Fruit fly (Drosophila melanogaster) whole organism, embryonic: ENCODE data around the gene mAcon2.

Experiments used
- CG11696 ChIP-seq: fragments of 200-800 bp; sonication (Bioruptor generic); IDR thresholded peaks from 2 replicates; pipeline ENCODE4 v1.3.6; 2022; ENCODE audit warnings: missing biosample characterization, missing genetic modification characterization
- CG13287 ChIP-seq: fragments of 200-800 bp; sonication (Bioruptor generic); IDR thresholded peaks from 2 replicates; pipeline ENCODE4 v1.3.6; 2022; ENCODE audit warnings: missing biosample characterization, missing genetic modification characterization; ENCODE audit not compliant: partially characterized antibody
- CG14014 ChIP-seq: fragments of 200-800 bp; sonication (Bioruptor generic); IDR thresholded peaks from 2 replicates; pipeline ENCODE4 v1.3.6; 2022; ENCODE audit warnings: missing biosample characterization, missing genetic modification characterization
- CG1647 ChIP-seq: fragments of 200-800 bp; sonication (Bioruptor generic); optimal IDR thresholded peaks from 3 replicates; lab custom pipeline; 2016; ENCODE audit warnings: missing biosample characterization, missing genetic modification characterization
- CG16779 ChIP-seq: fragments of 200-800 bp; sonication (Bioruptor generic); IDR thresholded peaks from 2 replicates; pipeline ENCODE4 v1.3.6; 2022; ENCODE audit warnings: missing biosample characterization, missing genetic modification characterization
- CG16815 ChIP-seq: fragments of 200-800 bp; sonication (Bioruptor generic); optimal IDR thresholded peaks from 3 replicates; lab custom pipeline; 2017; ENCODE audit warnings: missing biosample characterization, mild to moderate bottlenecking, missing genetic modification characterization
- CG17361 ChIP-seq: fragments of 200-800 bp; sonication (Bioruptor generic); IDR thresholded peaks from 3 replicates; pipeline ENCODE4 v1.3.6; 2022; ENCODE audit warnings: missing biosample characterization, missing genetic modification characterization
- CG17912 ChIP-seq: fragments of 200-800 bp; sonication (Bioruptor generic); optimal IDR thresholded peaks from 2 replicates; lab custom pipeline; 2018; ENCODE audit warnings: missing biosample characterization, mild to moderate bottlenecking, missing genetic modification characterization
- CG1832 ChIP-seq: fragments of 200-800 bp; sonication (Bioruptor generic); optimal IDR thresholded peaks from 2 replicates; lab custom pipeline; 2017; ENCODE audit warnings: missing biosample characterization, mild to moderate bottlenecking, missing genetic modification characterization, inconsistent platforms
- CG2120 ChIP-seq: fragments of 200-800 bp; sonication (Bioruptor generic); optimal IDR thresholded peaks from 3 replicates; lab custom pipeline; 2016; ENCODE audit warnings: missing biosample characterization, missing genetic modification characterization
- CG31224 ChIP-seq: fragments of 200-800 bp; sonication (Bioruptor generic); IDR thresholded peaks from 2 replicates; pipeline ENCODE4 v1.3.6; 2022; ENCODE audit warnings: missing biosample characterization, missing genetic modification characterization
- CG3163 ChIP-seq: fragments of 200-800 bp; sonication (Bioruptor generic); optimal IDR thresholded peaks from 3 replicates; lab custom pipeline; 2016; ENCODE audit warnings: missing biosample characterization, missing genetic modification characterization
- CG6654 ChIP-seq: fragments of 200-800 bp; sonication (Bioruptor generic); optimal IDR thresholded peaks from 2 replicates; lab custom pipeline; 2017; ENCODE audit warnings: missing biosample characterization, mild to moderate bottlenecking, missing genetic modification characterization
- CG8924 ChIP-seq: fragments of 200-800 bp; optimal IDR thresholded peaks from 3 replicates; lab custom pipeline; 2019; ENCODE audit warnings: missing biosample characterization, mild to moderate bottlenecking, missing genetic modification characterization, moderate library complexity
- CG9797 ChIP-seq: fragments of 200-800 bp; sonication (Bioruptor generic); optimal IDR thresholded peaks from 3 replicates; lab custom pipeline; 2018; ENCODE audit warnings: missing biosample characterization, mild to moderate bottlenecking, missing genetic modification characterization
- D19B ChIP-seq: fragments of 200-800 bp; sonication (Bioruptor generic); optimal IDR thresholded peaks from 2 replicates; lab custom pipeline; 2017; ENCODE audit warnings: missing biosample characterization, mild to moderate bottlenecking, missing genetic modification characterization
- Dek ChIP-seq: fragments of 200-800 bp; sonication (Bioruptor generic); optimal IDR thresholded peaks from 3 replicates; lab custom pipeline; 2019; ENCODE audit warnings: missing biosample characterization, mild to moderate bottlenecking, missing genetic modification characterization, moderate library complexity
- HmgD ChIP-seq: fragments of 200-800 bp; sonication (Bioruptor generic); optimal IDR thresholded peaks from 3 replicates; lab custom pipeline; 2016; ENCODE audit warnings: missing biosample characterization, missing genetic modification characterization
- Hr78 ChIP-seq, 2 experiments: fragments of 200-800 bp in 1 of 2; fragments of >200 bp in 1 of 2; sonication (Bioruptor generic) in 1 of 2; optimal IDR thresholded peaks; 2 replicates each; lab custom pipeline; 2017 to 2019; ENCODE audit warnings: missing biosample characterization in 2 of 2, missing genetic modification characterization in 2 of 2, mild to moderate bottlenecking in 1 of 2, moderate library complexity in 1 of 2
- Neu2 ChIP-seq: fragments of 200-800 bp; sonication (Bioruptor generic); optimal IDR thresholded peaks from 3 replicates; lab custom pipeline; 2016; ENCODE audit warnings: missing biosample characterization, missing genetic modification characterization, borderline replicate concordance
- Nf-YA ChIP-seq: fragments of 200-800 bp; sonication (Bioruptor generic); IDR thresholded peaks from 2 replicates; pipeline ENCODE4 v1.3.6; 2022; ENCODE audit warnings: missing biosample characterization, missing genetic modification characterization
- NfI ChIP-seq: fragments of 200-800 bp; sonication (Bioruptor generic); optimal IDR thresholded peaks from 3 replicates; lab custom pipeline; 2018; ENCODE audit warnings: missing biosample characterization, mild to moderate bottlenecking, missing genetic modification characterization, moderate library complexity
- Opbp ChIP-seq: fragments of 200-800 bp; sonication (Bioruptor generic); IDR thresholded peaks from 3 replicates; pipeline ENCODE4 v1.3.6; 2022; ENCODE audit warnings: missing biosample characterization, missing genetic modification characterization; ENCODE audit not compliant: partially characterized antibody
- Rfx ChIP-seq: fragments of 200-800 bp; sonication (Bioruptor generic); IDR thresholded peaks from 2 replicates; pipeline ENCODE4 v1.3.6; 2022; ENCODE audit warnings: missing biosample characterization, missing genetic modification characterization
- Taf1 ChIP-seq: fragments of 200-800 bp; sonication (Bioruptor generic); IDR thresholded peaks from 2 replicates; pipeline ENCODE4 v1.3.6; 2022; ENCODE audit warnings: missing biosample characterization, missing genetic modification characterization
- Trl ChIP-seq, 3 experiments: fragments of >200 bp in 2 of 3; fragments of 200-800 bp in 1 of 3; sonication (Bioruptor generic) in 1 of 3; optimal IDR thresholded peaks; 2 replicates in 1 of 3; 3 replicates in 2 of 3; lab custom pipeline; 2016 to 2017; ENCODE audit warnings: missing biosample characterization in 1 of 3, missing genetic modification characterization in 1 of 3
- cad ChIP-seq: fragments of >200 bp; optimal IDR thresholded peaks from 2 replicates; lab custom pipeline; 2017; ENCODE audit warnings: missing biosample characterization, missing genetic modification characterization
- cato ChIP-seq: fragments of 200-800 bp; sonication (Bioruptor generic); optimal IDR thresholded peaks from 2 replicates; lab custom pipeline; 2016; ENCODE audit warnings: missing biosample characterization, missing genetic modification characterization, borderline replicate concordance
- crc ChIP-seq: fragments of 200-800 bp; sonication (Bioruptor generic); optimal IDR thresholded peaks from 2 replicates; lab custom pipeline; 2016; ENCODE audit warnings: missing biosample characterization, missing genetic modification characterization
- dimm ChIP-seq: fragments of 200-800 bp; sonication (Bioruptor generic); IDR thresholded peaks from 2 replicates; pipeline ENCODE4 v1.3.6; 2022; ENCODE audit warnings: missing biosample characterization, missing genetic modification characterization
- emc ChIP-seq: fragments of 200-800 bp; sonication (Bioruptor generic); optimal IDR thresholded peaks from 2 replicates; lab custom pipeline; 2016; ENCODE audit warnings: missing biosample characterization, missing genetic modification characterization
- exex ChIP-seq: fragments of 200-800 bp; sonication (Bioruptor generic); optimal IDR thresholded peaks from 4 replicates; lab custom pipeline; 2018; ENCODE audit warnings: missing biosample characterization, mild to moderate bottlenecking, missing genetic modification characterization, moderate library complexity
- ftz-f1 ChIP-seq: fragments of 200-800 bp; sonication (Bioruptor generic); optimal IDR thresholded peaks from 2 replicates; lab custom pipeline; 2016; ENCODE audit warnings: missing biosample characterization, missing genetic modification characterization
- gfzf ChIP-seq: fragments of 200-800 bp; sonication (Bioruptor generic); optimal IDR thresholded peaks from 2 replicates; lab custom pipeline; 2016; ENCODE audit warnings: missing biosample characterization, mild to moderate bottlenecking, missing genetic modification characterization, moderate library complexity
- kah ChIP-seq: fragments of 200-800 bp; sonication (Bioruptor generic); optimal IDR thresholded peaks from 2 replicates; lab custom pipeline; 2018; ENCODE audit warnings: missing biosample characterization, mild to moderate bottlenecking, missing genetic modification characterization
- lab ChIP-seq: fragments of 200-800 bp; sonication (Bioruptor generic); optimal IDR thresholded peaks from 3 replicates; lab custom pipeline; 2017; ENCODE audit warnings: missing biosample characterization, missing genetic modification characterization, mild to moderate bottlenecking, moderate library complexity, missing genetic modification reagents
- lbe ChIP-seq: fragments of 200-800 bp; sonication (Bioruptor generic); optimal IDR thresholded peaks from 2 replicates; lab custom pipeline; 2016; ENCODE audit warnings: missing biosample characterization, mild to moderate bottlenecking, missing genetic modification characterization
- nau ChIP-seq: fragments of 200-800 bp; sonication (Bioruptor generic); optimal IDR thresholded peaks from 3 replicates; lab custom pipeline; 2017; ENCODE audit warnings: missing biosample characterization, mild to moderate bottlenecking, missing genetic modification characterization, missing genetic modification reagents
- onecut ChIP-seq: fragments of 200-800 bp; sonication (Bioruptor generic); IDR thresholded peaks from 2 replicates; pipeline ENCODE4 v1.3.6; 2022; ENCODE audit warnings: missing biosample characterization, missing genetic modification characterization
- pan ChIP-seq, 4 experiments: fragments of >200 bp in 3 of 4; fragments of 200-800 bp in 1 of 4; sonication (Bioruptor generic) in 1 of 4; optimal IDR thresholded peaks in 3 of 4; IDR thresholded peaks in 1 of 4; 2 replicates each; pipeline versions ENCODE4 v1.3.6 to Lab custom; 2017 to 2022; ENCODE audit warnings: missing biosample characterization in 2 of 4, missing genetic modification characterization in 2 of 4, mixed read lengths in 1 of 4
- pho ChIP-seq: fragments of 200-800 bp; sonication (Bioruptor generic); optimal IDR thresholded peaks from 2 replicates; lab custom pipeline; 2016; ENCODE audit warnings: missing biosample characterization, missing genetic modification characterization
- sim ChIP-seq: fragments of 200-800 bp; sonication (Bioruptor generic); IDR thresholded peaks from 2 replicates; pipeline ENCODE4 v1.3.6; 2022; ENCODE audit warnings: missing biosample characterization, missing genetic modification characterization
- sisA ChIP-seq: fragments of 200-800 bp; sonication (Bioruptor generic); IDR thresholded peaks from 2 replicates; pipeline ENCODE4 v1.3.6; 2022; ENCODE audit warnings: missing biosample characterization, missing genetic modification characterization
- slp2 ChIP-seq: fragments of 200-800 bp; sonication (Bioruptor generic); optimal IDR thresholded peaks from 2 replicates; lab custom pipeline; 2016; ENCODE audit warnings: missing biosample characterization, missing genetic modification characterization
- sna ChIP-seq: fragments of 200-800 bp; sonication (Bioruptor generic); IDR thresholded peaks from 2 replicates; pipeline ENCODE4 v1.3.6; 2022; ENCODE audit warnings: missing biosample characterization, missing genetic modification characterization; ENCODE audit not compliant: partially characterized antibody
- ttk ChIP-seq: fragments of 200-800 bp; sonication (Bioruptor generic); IDR thresholded peaks from 2 replicates; pipeline ENCODE4 v2.1.2; 2022; ENCODE audit warnings: missing biosample characterization, missing genetic modification characterization
- tup ChIP-seq: fragments of 200-800 bp; sonication (Bioruptor generic); optimal IDR thresholded peaks from 2 replicates; lab custom pipeline; 2016; ENCODE audit warnings: missing biosample characterization, mild to moderate bottlenecking, missing genetic modification characterization, moderate library complexity
- vnd ChIP-seq: fragments of 200-800 bp; sonication (Bioruptor generic); IDR thresholded peaks from 3 replicates; pipeline ENCODE4 v1.3.6; 2022; ENCODE audit warnings: missing biosample characterization, missing genetic modification characterization; ENCODE audit not compliant: partially characterized antibody
- wdn ChIP-seq: fragments of 200-800 bp; sonication (Bioruptor generic); IDR thresholded peaks from 2 replicates; pipeline ENCODE4 v1.3.6; 2022; ENCODE audit warnings: missing biosample characterization, missing genetic modification characterization

Gene mAcon2

dm6 chr3R:11172460-11173168, 35.6 kb downstream of the mAcon2 start, which contains the start of gene Ugt35A1 (continued):
- TF ChIP-seq emc (GFP tag; lab: Kevin White, UChicago) = no peak
- TF ChIP-seq sim (GFP tag; lab: Robert Waterston, UW) = no peak
- no peak for TF ChIP-seq CG2120 (GFP tag; lab: Kevin White, UChicago)
- TF ChIP-seq Taf1 (GFP tag; lab: Robert Waterston, UW) = no peak
- TF ChIP-seq cato (GFP tag; lab: Kevin White, UChicago) = no peak
- no peak for TF ChIP-seq ttk
- no peak for TF ChIP-seq NfI (GFP tag; lab: Kevin White, UChicago)
- TF ChIP-seq onecut (GFP tag; lab: Robert Waterston, UW) = no peak
- TF ChIP-seq dimm (GFP tag; lab: Robert Waterston, UW) = no peak
- no peak for TF ChIP-seq cad (GFP tag; lab: Kevin White, UChicago)
- no peak for TF ChIP-seq Neu2 (GFP tag; lab: Kevin White, UChicago)
- no peak for TF ChIP-seq pho
- no peak for TF ChIP-seq D19B (GFP tag; lab: Kevin White, UChicago)
- no peak for TF ChIP-seq CG1647 (GFP tag; lab: Kevin White, UChicago)
- no peak for TF ChIP-seq Dek (tag; lab: Kevin White, UChicago)
- TF ChIP-seq lbe = no peak
- TF ChIP-seq CG16779 (GFP tag; lab: Robert Waterston, UW) = no peak
- TF ChIP-seq HmgD (GFP tag; lab: Kevin White, UChicago) = no peak
- no peak for TF ChIP-seq CG14014 (GFP tag; lab: Robert Waterston, UW)
- no peak for TF ChIP-seq wdn (GFP tag; lab: Robert Waterston, UW)
- TF ChIP-seq tup (GFP tag; lab: Kevin White, UChicago) = no peak
- no peak for TF ChIP-seq Opbp (GFP tag; lab: Robert Waterston, UW)
- peak; percentile 51 for TF ChIP-seq lab (GFP tag; lab: Kevin White, UChicago)
- TF ChIP-seq nau (GFP tag; lab: Kevin White, UChicago) = no peak
- TF ChIP-seq ftz-f1 (GFP tag; lab: Kevin White, UChicago) = no peak
- TF ChIP-seq CG3163 (GFP tag; lab: Kevin White, UChicago) = peak; percentile 77
- TF ChIP-seq Hr78 (GFP tag; optimal IDR thresholded peaks at IDR 0.05; lab: Kevin White, UChicago) = peak in 1 of 2 experiments; percentile 1
- TF ChIP-seq CG11696 (GFP tag; lab: Robert Waterston, UW) = no peak
- no peak for TF ChIP-seq pan (optimal IDR thresholded peaks at IDR 0.05; lab: Kevin White, UChicago)
- no peak for TF ChIP-seq pan (GFP tag; optimal IDR thresholded peaks at IDR 0.05 in 1 of 2, IDR thresholded peaks at IDR 0.05 in 1 of 2)
- peak; percentile 67 to 75 for TF ChIP-seq Trl (optimal IDR thresholded peaks at IDR 0.05; lab: Kevin White, UChicago)
- no peak for TF ChIP-seq Trl (GFP tag; optimal IDR thresholded peaks at IDR 0.05; lab: Kevin White, UChicago)
- no peak for TF ChIP-seq sisA (GFP tag; lab: Robert Waterston, UW)
- no peak for TF ChIP-seq CG31224 (GFP tag; lab: Robert Waterston, UW)
- TF ChIP-seq CG1832 (GFP tag; lab: Kevin White, UChicago) = no peak
- TF ChIP-seq Nf-YA (GFP tag; lab: Robert Waterston, UW) = no peak
- TF ChIP-seq exex (tag; lab: Kevin White, UChicago) = peak; percentile 91
- TF ChIP-seq vnd (GFP tag; lab: Robert Waterston, UW) = no peak
- no peak for TF ChIP-seq CG8924
- TF ChIP-seq CG13287 (GFP tag; lab: Robert Waterston, UW) = peak; percentile 23; the same call in 1 of the 2 replicates
- TF ChIP-seq CG9797 = no peak
- 0 out of 2 replicates have a peak, but pooled peaks have one; percentile 7 for TF ChIP-seq Rfx
- TF ChIP-seq slp2 (GFP tag; lab: Kevin White, UChicago) = no peak
- TF ChIP-seq gfzf (GFP tag; lab: Kevin White, UChicago) = no peak
- no peak for TF ChIP-seq CG17912 (GFP tag; lab: Kevin White, UChicago)
- no peak for TF ChIP-seq sna (GFP tag; lab: Robert Waterston, UW)
- no peak for TF ChIP-seq CG6654 (GFP tag; lab: Kevin White, UChicago)
- no peak for TF ChIP-seq CG17361 (GFP tag; lab: Robert Waterston, UW)
- no peak for TF ChIP-seq crc (GFP tag; lab: Kevin White, UChicago)
- no peak for TF ChIP-seq kah (GFP tag; lab: Kevin White, UChicago)
- no peak for TF ChIP-seq CG16815 (GFP tag; lab: Kevin White, UChicago)
